Fruit fly (Drosophila melanogaster): ENCODE data around the gene CG43294.

DNA sequence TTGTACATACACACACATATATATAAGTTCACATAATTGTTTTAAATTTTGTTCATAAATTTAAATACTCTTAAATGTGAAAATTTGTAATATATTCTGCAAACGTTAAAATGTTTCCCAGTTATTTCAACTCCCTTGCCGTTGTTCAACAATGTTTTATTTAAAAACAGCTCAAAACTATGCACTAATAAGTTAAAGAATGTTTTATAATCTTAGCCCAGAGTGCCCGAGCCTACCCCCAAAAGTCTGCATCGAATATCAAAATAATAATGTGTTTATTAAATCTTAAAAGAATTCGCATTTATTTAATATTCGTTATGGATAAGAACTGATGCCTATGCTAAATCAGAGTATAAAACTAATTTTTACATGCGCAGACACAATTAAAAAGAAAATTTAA, 49.9 kb downstream of the CG43294 start:
- TF ChIP-seq tj (GFP tag; optimal IDR thresholded peaks at IDR 0.05) (no peak), CG11617 (GFP tag; optimal IDR thresholded peaks at IDR 0.05) (no peak), CG1620 (GFP tag; optimal IDR thresholded peaks at IDR 0.05) (no peak), CG33017 (tag; optimal IDR thresholded peaks at IDR 0.05) (no peak), ovo (GFP tag; optimal IDR thresholded peaks at IDR 0.05) (no peak), kay (GFP tag; ENCODE audit: borderline replicate concordance) (no peak), bab1 (GFP tag; optimal IDR thresholded peaks at IDR 0.05) (no peak), toe (GFP tag; optimal IDR thresholded peaks at IDR 0.05) (no peak), Crg-1 (GFP tag; optimal IDR thresholded peaks at IDR 0.05) (no peak), Mnt (GFP tag; optimal IDR thresholded peaks at IDR 0.05) (no peak), CG7045 (GFP tag; optimal IDR thresholded peaks at IDR 0.05) (no peak)
